Worm (Caenorhabditis elegans) whole organism, L3 larva: Measurements from ENCODE around the gene F42H10.3.

ENCODE experiments used
- ZK546.5 ChIP-seq: sonication (generic microtip); optimal IDR thresholded peaks from 2 replicates; lab custom pipeline; 2017; ENCODE audit warnings: missing biosample characterization, missing genetic modification characterization
- unc-62 ChIP-seq: fragments of 150-350 bp; sonication (generic microtip); optimal IDR thresholded peaks from 4 replicates; lab custom pipeline; 2014; ENCODE audit warnings: missing biosample characterization, missing genetic modification reagents, missing genetic modification characterization

- TF ChIP-seq ZK546.5 (tag; lab: Kevin White, UChicago): peak; percentile 43
- no peak for TF ChIP-seq unc-62
Observed at ce11 chrIII:8446940-8447403, 37.0 kb upstream of the F42H10.3 start, which contains the start of gene rpn-3.
